Fruit fly (Drosophila melanogaster) whole organism, embryonic: ENCODE measurements around the gene Gr64f.

ENCODE experiments used
- ATbp ChIP-seq: fragments of 200-800 bp; sonication (Bioruptor generic); optimal IDR thresholded peaks from 2 replicates; lab custom pipeline; 2017; ENCODE audit warnings: missing biosample characterization, mild to moderate bottlenecking, missing genetic modification characterization, missing genetic modification reagents
- Adf1 ChIP-seq: fragments of 200-800 bp; sonication (Bioruptor generic); IDR thresholded peaks from 2 replicates; pipeline ENCODE4 v1.3.6; 2022; ENCODE audit warnings: missing biosample characterization, missing genetic modification characterization
- Awh ChIP-seq: fragments of 200-800 bp; sonication (Bioruptor generic); IDR thresholded peaks from 2 replicates; pipeline ENCODE4, ENCODE4 v1.3.6; 2022; ENCODE audit warnings: missing biosample characterization, missing genetic modification characterization
- Blimp-1 ChIP-seq: fragments of 200-800 bp; sonication (Bioruptor generic); optimal IDR thresholded peaks from 3 replicates; lab custom pipeline; 2018; ENCODE audit warnings: missing biosample characterization, missing genetic modification characterization, mild to moderate bottlenecking, moderate library complexity, missing genetic modification reagents
- CG10654 ChIP-seq: fragments of 200-800 bp; sonication (Bioruptor generic); optimal IDR thresholded peaks from 2 replicates; lab custom pipeline; 2016; ENCODE audit warnings: missing biosample characterization, missing genetic modification characterization
- CG12299 ChIP-seq: fragments of 200-800 bp; sonication (Bioruptor generic); optimal IDR thresholded peaks from 2 replicates; lab custom pipeline; 2018; ENCODE audit warnings: missing biosample characterization, mild to moderate bottlenecking, missing genetic modification characterization
- CG13775 ChIP-seq: fragments of 200-800 bp; sonication (Bioruptor generic); optimal IDR thresholded peaks from 3 replicates; lab custom pipeline; 2017; ENCODE audit warnings: missing biosample characterization, mild to moderate bottlenecking, missing genetic modification characterization
- CG14441 ChIP-seq: fragments of 200-800 bp; sonication (Bioruptor generic); IDR thresholded peaks from 2 replicates; pipeline ENCODE4 v1.3.6; 2022; ENCODE audit warnings: missing biosample characterization, missing genetic modification characterization
- CG15269 ChIP-seq: fragments of 200-800 bp; sonication (Bioruptor generic); optimal IDR thresholded peaks from 2 replicates; lab custom pipeline; 2018; ENCODE audit warnings: missing biosample characterization, mild to moderate bottlenecking, missing genetic modification characterization, moderate library complexity
- CG17385 ChIP-seq: fragments of 200-800 bp; sonication (Bioruptor generic); optimal IDR thresholded peaks from 3 replicates; lab custom pipeline; 2018; ENCODE audit warnings: missing biosample characterization, mild to moderate bottlenecking, missing genetic modification characterization
- CG2678 ChIP-seq: fragments of 200-800 bp; sonication (Bioruptor generic); optimal IDR thresholded peaks from 3 replicates; lab custom pipeline; 2019; ENCODE audit warnings: missing biosample characterization, mild to moderate bottlenecking, missing genetic modification characterization, moderate library complexity
- CG2875 ChIP-seq: fragments of 200-800 bp; sonication (Bioruptor generic); optimal IDR thresholded peaks from 2 replicates; lab custom pipeline; 2017; ENCODE audit warnings: missing biosample characterization, mild to moderate bottlenecking, missing genetic modification characterization, missing genetic modification reagents
- CG30403 ChIP-seq: fragments of 200-800 bp; sonication (Bioruptor generic); optimal IDR thresholded peaks from 3 replicates; lab custom pipeline; 2016; ENCODE audit warnings: missing biosample characterization, missing genetic modification characterization
- CG34376 ChIP-seq: fragments of 200-800 bp; sonication (Bioruptor generic); optimal IDR thresholded peaks from 2 replicates; lab custom pipeline; 2018; ENCODE audit warnings: missing biosample characterization, mild to moderate bottlenecking, missing genetic modification characterization
- CG7556 ChIP-seq: fragments of 200-800 bp; sonication (Bioruptor generic); optimal IDR thresholded peaks from 2 replicates; lab custom pipeline; 2017; ENCODE audit warnings: missing biosample characterization, mild to moderate bottlenecking, missing genetic modification characterization
- Dad ChIP-seq: fragments of 200-800 bp; sonication (Bioruptor generic); optimal IDR thresholded peaks from 3 replicates; lab custom pipeline; 2016; ENCODE audit warnings: missing biosample characterization, missing genetic modification characterization
- Doc2 ChIP-seq: fragments of 200-800 bp; sonication (Bioruptor generic); IDR thresholded peaks from 2 replicates; pipeline ENCODE4 v1.3.6; 2022; ENCODE audit warnings: missing biosample characterization, missing genetic modification characterization
- Drgx ChIP-seq: fragments of 200-800 bp; sonication (Bioruptor generic); IDR thresholded peaks from 2 replicates; pipeline ENCODE4 v1.3.6; 2022; ENCODE audit warnings: missing biosample characterization, missing genetic modification characterization
- E2f2 ChIP-seq: fragments of 200-800 bp; sonication (Bioruptor generic); IDR thresholded peaks from 2 replicates; pipeline ENCODE4 v1.3.6; 2022; ENCODE audit warnings: missing biosample characterization, missing genetic modification characterization
- H2.0 ChIP-seq: fragments of 200-800 bp; sonication (Bioruptor generic); IDR thresholded peaks from 2 replicates; pipeline ENCODE4 v1.3.6; 2022; ENCODE audit warnings: missing biosample characterization, missing genetic modification characterization
- Hsf ChIP-seq: fragments of 200-800 bp; sonication (Bioruptor generic); optimal IDR thresholded peaks from 3 replicates; lab custom pipeline; 2016; ENCODE audit warnings: missing biosample characterization, missing genetic modification characterization
- Nf-YB ChIP-seq: fragments of 200-800 bp; sonication (Bioruptor generic); optimal IDR thresholded peaks from 3 replicates; lab custom pipeline; 2019; ENCODE audit warnings: missing biosample characterization, mild to moderate bottlenecking, missing genetic modification characterization, moderate library complexity
- NfI ChIP-seq: fragments of 200-800 bp; sonication (Bioruptor generic); optimal IDR thresholded peaks from 3 replicates; lab custom pipeline; 2018; ENCODE audit warnings: missing biosample characterization, mild to moderate bottlenecking, missing genetic modification characterization, moderate library complexity
- Opbp ChIP-seq: fragments of 200-800 bp; sonication (Bioruptor generic); IDR thresholded peaks from 3 replicates; pipeline ENCODE4 v1.3.6; 2022; ENCODE audit warnings: missing biosample characterization, missing genetic modification characterization; ENCODE audit not compliant: partially characterized antibody
- PHDP ChIP-seq: fragments of 200-800 bp; sonication (Bioruptor generic); optimal IDR thresholded peaks from 3 replicates; lab custom pipeline; 2018; ENCODE audit warnings: missing biosample characterization, mild to moderate bottlenecking, missing genetic modification characterization, moderate library complexity
- Pdp1 ChIP-seq, 2 experiments: fragments of 200-800 bp; sonication (Bioruptor generic); optimal IDR thresholded peaks; 3 replicates each; lab custom pipeline; 2016; ENCODE audit warnings: missing biosample characterization in 2 of 2, missing genetic modification characterization in 2 of 2, mild to moderate bottlenecking in 1 of 2, moderate library complexity in 1 of 2
- Rx ChIP-seq: fragments of 200-800 bp; sonication (Bioruptor generic); IDR thresholded peaks from 2 replicates; pipeline ENCODE4 v1.3.6; 2022; ENCODE audit warnings: missing biosample characterization, missing genetic modification characterization
- Scr ChIP-seq: fragments of 200-800 bp; sonication (Bioruptor generic); IDR thresholded peaks from 2 replicates; pipeline ENCODE4 v1.3.6; 2022; ENCODE audit warnings: missing biosample characterization, missing genetic modification characterization; ENCODE audit not compliant: partially characterized antibody
- Sox102F ChIP-seq: fragments of 200-800 bp; sonication (Bioruptor generic); optimal IDR thresholded peaks from 2 replicates; lab custom pipeline; 2018; ENCODE audit warnings: missing biosample characterization, mild to moderate bottlenecking, missing genetic modification characterization, moderate library complexity
- ci ChIP-seq: fragments of 200-800 bp; sonication (Bioruptor generic); IDR thresholded peaks from 3 replicates; pipeline ENCODE4 v1.3.6; 2022; ENCODE audit warnings: missing biosample characterization, missing genetic modification characterization
- gce ChIP-seq: fragments of 200-800 bp; sonication (Bioruptor generic); IDR thresholded peaks from 3 replicates; pipeline ENCODE4 v1.3.6; 2022; ENCODE audit warnings: missing biosample characterization, missing genetic modification characterization
- grau ChIP-seq: fragments of 200-800 bp; optimal IDR thresholded peaks from 3 replicates; lab custom pipeline; 2019; ENCODE audit warnings: missing biosample characterization, mild to moderate bottlenecking, missing genetic modification characterization, moderate library complexity
- kni ChIP-seq: fragments of 200-800 bp; sonication (Bioruptor generic); optimal IDR thresholded peaks from 3 replicates; lab custom pipeline; 2017; ENCODE audit warnings: mild to moderate bottlenecking, missing biosample characterization, missing genetic modification reagents, missing genetic modification characterization
- lilli ChIP-seq: fragments of 200-800 bp; sonication (Bioruptor generic); optimal IDR thresholded peaks from 3 replicates; lab custom pipeline; 2016; ENCODE audit warnings: missing biosample characterization, missing genetic modification characterization
- mirr ChIP-seq: fragments of 200-800 bp; sonication (Bioruptor generic); optimal IDR thresholded peaks from 3 replicates; lab custom pipeline; 2018; ENCODE audit warnings: missing biosample characterization, mild to moderate bottlenecking, missing genetic modification characterization
- pb ChIP-seq: fragments of 200-800 bp; sonication (Bioruptor generic); optimal IDR thresholded peaks from 3 replicates; lab custom pipeline; 2016; ENCODE audit warnings: missing biosample characterization, missing genetic modification characterization
- pho ChIP-seq: fragments of 200-800 bp; sonication (Bioruptor generic); optimal IDR thresholded peaks from 2 replicates; lab custom pipeline; 2016; ENCODE audit warnings: missing biosample characterization, missing genetic modification characterization
- ranshi ChIP-seq: fragments of 200-800 bp; sonication (Bioruptor generic); IDR thresholded peaks from 2 replicates; pipeline ENCODE4 v1.3.6; 2022; ENCODE audit warnings: missing biosample characterization, missing genetic modification characterization
- rib ChIP-seq: fragments of 200-800 bp; sonication (Bioruptor generic); IDR thresholded peaks from 2 replicates; pipeline ENCODE4 v1.3.6; 2022; ENCODE audit warnings: missing biosample characterization, missing genetic modification characterization
- sd ChIP-seq: fragments of 200-800 bp; sonication (Bioruptor generic); optimal IDR thresholded peaks from 3 replicates; lab custom pipeline; 2018; ENCODE audit warnings: missing biosample characterization, mild to moderate bottlenecking, missing genetic modification characterization, moderate library complexity
- sens ChIP-seq: fragments of 200-800 bp; sonication (Bioruptor generic); peaks from one replicate; lab custom pipeline; 2016; ENCODE audit warnings: missing biosample characterization, missing genetic modification characterization
- sima ChIP-seq: fragments of 200-800 bp; sonication (Bioruptor generic); optimal IDR thresholded peaks from 2 replicates; lab custom pipeline; 2016; ENCODE audit warnings: missing biosample characterization, missing genetic modification characterization
- sob ChIP-seq: fragments of 200-800 bp; sonication (Bioruptor generic); IDR thresholded peaks from 2 replicates; pipeline ENCODE4 v1.3.6; 2022; ENCODE audit warnings: missing biosample characterization, missing genetic modification characterization
- tgo ChIP-seq: fragments of 200-800 bp; sonication (Bioruptor generic); IDR thresholded peaks from 3 replicates; pipeline ENCODE4 v1.3.6; 2022; ENCODE audit warnings: missing biosample characterization, missing genetic modification characterization
- ttk ChIP-seq: fragments of 200-800 bp; sonication (Bioruptor generic); IDR thresholded peaks from 2 replicates; pipeline ENCODE4 v2.1.2; 2022; ENCODE audit warnings: missing biosample characterization, missing genetic modification characterization
- unc-4 ChIP-seq: fragments of 200-800 bp; sonication (Bioruptor generic); IDR thresholded peaks from 2 replicates; pipeline ENCODE4 v1.3.6; 2022; ENCODE audit warnings: missing biosample characterization, missing genetic modification characterization; ENCODE audit not compliant: partially characterized antibody
- unpg ChIP-seq: fragments of 200-800 bp; sonication (Bioruptor generic); optimal IDR thresholded peaks from 3 replicates; lab custom pipeline; 2018; ENCODE audit warnings: missing biosample characterization, mild to moderate bottlenecking, missing genetic modification characterization, moderate library complexity
- wdn ChIP-seq: fragments of 200-800 bp; sonication (Bioruptor generic); IDR thresholded peaks from 2 replicates; pipeline ENCODE4 v1.3.6; 2022; ENCODE audit warnings: missing biosample characterization, missing genetic modification characterization
- yki ChIP-seq: fragments of >200 bp; optimal IDR thresholded peaks from 3 replicates; lab custom pipeline; 2018
- zf30C ChIP-seq: fragments of 200-800 bp; sonication (Bioruptor generic); optimal IDR thresholded peaks from 3 replicates; lab custom pipeline; 2018; ENCODE audit warnings: missing biosample characterization, mild to moderate bottlenecking, missing genetic modification characterization

The Gr64f gene

DNA sequence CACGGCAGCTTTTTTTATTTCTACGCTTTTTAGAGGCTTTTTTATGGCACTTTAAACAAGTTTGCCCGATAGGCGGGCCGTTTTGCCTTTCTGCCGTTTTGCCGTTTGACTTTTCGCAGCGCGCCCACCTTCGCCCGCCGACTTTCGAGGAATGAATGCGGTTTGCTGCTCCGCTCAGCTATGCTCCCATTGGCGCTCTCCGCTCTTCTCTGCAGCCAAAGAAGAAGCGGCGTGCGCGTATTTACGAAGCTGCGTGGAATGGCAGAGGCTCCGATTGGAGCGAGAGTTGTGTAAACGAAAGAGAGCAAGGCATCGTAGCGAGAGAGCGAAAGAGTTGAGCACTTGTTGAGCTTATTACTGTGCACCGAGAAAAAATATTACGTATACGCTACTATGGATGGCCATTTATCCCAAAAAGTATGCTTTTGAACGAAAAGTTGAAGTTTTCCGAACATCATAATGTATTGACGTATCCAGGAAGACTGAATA, 36.0 kb downstream of the Gr64f start, which contains the start of gene wit (continued):
- TF ChIP-seq H2.0 (no peak; the same call in 1 of the 2 replicates), ATbp (GFP tag; lab: Kevin White, UChicago) (peak; percentile 19), E2f2 (GFP tag; lab: Robert Waterston, UW) (peak; percentile 17; the same call in 1 of the 2 replicates), wdn (GFP tag; lab: Robert Waterston, UW) (peak; percentile 14; the same call in 1 of the 2 replicates), unc-4 (GFP tag; lab: Robert Waterston, UW) (peak; percentile 58), Scr (peak; percentile 28), Nf-YB (GFP tag; lab: Kevin White, UChicago) (peak; percentile 41), CG30403 (GFP tag; lab: Kevin White, UChicago) (peak; percentile 36), Blimp-1 (GFP tag; lab: Kevin White, UChicago) (no peak), sima (GFP tag; lab: Kevin White, UChicago) (no peak), mirr (peak; percentile 27), CG17385 (GFP tag; lab: Kevin White, UChicago) (peak; percentile 73), PHDP (tag; lab: Kevin White, UChicago) (peak; percentile 47), pho (GFP tag; lab: Kevin White, UChicago) (peak; percentile 22), gce (peak; percentile 21; the same call in 1 of the 3 replicates), ranshi (GFP tag; lab: Robert Waterston, UW) (peak; percentile 11; the same call in 1 of the 2 replicates), CG7556 (GFP tag; lab: Kevin White, UChicago) (no peak), NfI (GFP tag; lab: Kevin White, UChicago) (peak; percentile 21), Opbp (GFP tag; lab: Robert Waterston, UW) (peak; percentile 15; the same call in 1 of the 3 replicates), pb (GFP tag; lab: Kevin White, UChicago) (no peak), lilli (GFP tag; lab: Kevin White, UChicago) (peak; percentile 25), Awh (GFP tag; lab: Robert Waterston, UW) (peak; percentile 62; the same call in 1 of the 2 replicates), CG12299 (tag; lab: Kevin White, UChicago) (peak; percentile 21), rib (peak; percentile 56; the same call in 1 of the 2 replicates), Doc2 (GFP tag; lab: Robert Waterston, UW) (no peak), CG10654 (no peak), sens (GFP tag; lab: Kevin White, UChicago) (peak; percentile 65), CG13775 (GFP tag; lab: Kevin White, UChicago) (no peak), ci (GFP tag; lab: Robert Waterston, UW) (peak; percentile 72; the same call in 2 of the 3 replicates), CG34376 (GFP tag; lab: Kevin White, UChicago) (peak; percentile 43), sob (peak; percentile 31; the same call in 1 of the 2 replicates), CG15269 (tag; lab: Kevin White, UChicago) (peak; percentile 24), Drgx (GFP tag; lab: Robert Waterston, UW) (peak; percentile 48; the same call in 1 of the 2 replicates), sd (peak; percentile 87), CG2678 (peak; percentile 21), Hsf (GFP tag; lab: Kevin White, UChicago) (peak; percentile 26), yki (lab: Kevin White, UChicago) (peak; percentile 57), zf30C (peak; percentile 74), CG14441 (GFP tag; lab: Robert Waterston, UW) (no peak), ttk (GFP tag; lab: Robert Waterston, UW) (0 out of 2 replicates have a peak, but pooled peaks have one; percentile 22), tgo (0 out of 3 replicates have a peak, but pooled peaks have one; percentile 19), kni (GFP tag; lab: Kevin White, UChicago) (peak; percentile 14), Pdp1 (GFP tag; optimal IDR thresholded peaks at IDR 0.05; lab: Kevin White, UChicago) (peak in 1 of 2 experiments; percentile 73), CG2875 (GFP tag; lab: Kevin White, UChicago) (peak; percentile 40), unpg (GFP tag; lab: Kevin White, UChicago) (peak; percentile 6), grau (tag; lab: Kevin White, UChicago) (no peak), Dad (GFP tag; lab: Kevin White, UChicago) (no peak), Rx (no peak), Sox102F (GFP tag; lab: Kevin White, UChicago) (peak; percentile 12), Adf1 (GFP tag; lab: Robert Waterston, UW) (peak; percentile 45; the same call in 1 of the 2 replicates)
